Worm (Caenorhabditis elegans) whole organism, L3 larva: ENCODE data around the gene dgk-1.

Experiments used
- ama-1 ChIP-seq: fragments of 150-350 bp; optimal IDR thresholded peaks from 2 replicates; lab custom pipeline; 2018
- elt-3 ChIP-seq, 3 experiments: fragments of 150-350 bp in 1 of 3; sonication (generic microtip) in 2 of 3; optimal IDR thresholded peaks; 2 replicates in 2 of 3; 4 replicates in 1 of 3; lab custom pipeline; 2014 to 2017; ENCODE audit warnings: missing biosample characterization in 3 of 3, missing genetic modification characterization in 3 of 3
- fkh-2 ChIP-seq: fragments of 150-350 bp; optimal IDR thresholded peaks from 2 replicates; lab custom pipeline; 2014; ENCODE audit warnings: missing biosample characterization, missing genetic modification reagents, missing genetic modification characterization
- lsy-12 ChIP-seq: sonication (generic microtip); optimal IDR thresholded peaks from 2 replicates; lab custom pipeline; 2016; ENCODE audit warnings: mild to moderate bottlenecking, missing genetic modification characterization, missing compliant biosample characterization
- nfya-1 ChIP-seq: sonication (generic microtip); optimal IDR thresholded peaks from 2 replicates; lab custom pipeline; 2017; ENCODE audit warnings: missing genetic modification characterization, mild to moderate bottlenecking, missing compliant biosample characterization, antibody characterized with exemption, moderate library complexity; ENCODE audit not compliant: insufficient read depth
- nhr-23 ChIP-seq: fragments of 150-350 bp; optimal IDR thresholded peaks from 2 replicates; lab custom pipeline; 2014; ENCODE audit warnings: missing biosample characterization, missing genetic modification reagents, missing genetic modification characterization
- nhr-76 ChIP-seq: fragments of 150-350 bp; sonication (generic microtip); optimal IDR thresholded peaks from 5 replicates; lab custom pipeline; 2014; ENCODE audit warnings: missing biosample characterization, missing genetic modification characterization
- nhr-77 ChIP-seq: fragments of 150-350 bp; optimal IDR thresholded peaks from 2 replicates; lab custom pipeline; 2014; ENCODE audit warnings: missing biosample characterization, missing genetic modification characterization
- pqm-1 ChIP-seq: fragments of 150-350 bp; optimal IDR thresholded peaks from 2 replicates; lab custom pipeline; 2017; ENCODE audit warnings: missing biosample characterization, missing genetic modification characterization, inconsistent platforms

DNA sequence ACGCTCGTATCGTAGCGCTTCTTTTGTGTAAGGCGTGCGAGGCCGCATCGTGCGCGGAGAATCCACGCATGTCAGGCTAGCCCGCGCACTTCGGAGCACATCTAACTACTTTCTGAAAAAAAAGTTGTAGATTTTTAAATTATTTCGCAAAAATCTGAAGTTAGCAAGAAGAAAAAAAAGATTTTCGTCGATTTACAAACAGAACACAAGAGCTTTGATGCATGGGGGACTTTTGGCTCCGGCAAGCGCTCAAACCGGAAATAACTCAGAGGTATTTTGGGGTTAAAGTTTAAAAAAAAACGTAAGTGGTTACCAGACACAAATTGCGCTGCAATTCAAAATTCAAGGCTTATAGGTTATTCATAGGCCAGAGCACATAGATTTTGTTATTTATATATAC is 26.2 kb upstream of the dgk-1 start, which contains the start of the genes F55A4.13 and nlf-1:
- TF ChIP-seq nhr-23 (no peak), fkh-2 (no peak), ama-1 (lab: Kevin White, UChicago) (no peak), pqm-1 (tag; lab: Kevin White, UChicago) (no peak), nfya-1 (tag; lab: Kevin White, UChicago) (no peak), lsy-12 (tag; lab: Kevin White, UChicago) (no peak), nhr-77 (tag; lab: Kevin White, UChicago) (no peak), elt-3 (tag; optimal IDR thresholded peaks at IDR 0.05; lab: Kevin White, UChicago) (no peak), nhr-76 (tag; lab: Kevin White, UChicago) (no peak)
